Worm (Caenorhabditis elegans) whole organism, young adult: Measurements from ENCODE around the gene Y4C6B.2.
"Not testable (repeated sequence)": the region's sequence is repeated elsewhere in the genome, so short reads cannot be mapped to it uniquely, and the experiment has no call there.

ENCODE experiments used
- C06A6.2 ChIP-seq: fragments of 200-800 bp; sonication (Bioruptor generic); conservative IDR thresholded peaks from 2 replicates; pipeline ENCODE4 v1.3.6; 2022; ENCODE audit warnings: missing genetic modification characterization, missing compliant biosample characterization
- C17E4.6 ChIP-seq: fragments of 200-800 bp; sonication (Bioruptor generic); IDR thresholded peaks from 2 replicates; pipeline ENCODE4 v1.3.6; 2022; ENCODE audit warnings: missing genetic modification reagents, missing genetic modification characterization, missing compliant biosample characterization
- D2030.7 ChIP-seq: fragments of 200-800 bp; sonication (Bioruptor generic); IDR thresholded peaks from 2 replicates; pipeline ENCODE4 v1.3.6; 2022; ENCODE audit warnings: missing genetic modification reagents, missing genetic modification characterization, missing compliant biosample characterization
- F22D6.2 ChIP-seq: sonication (generic microtip); optimal IDR thresholded peaks from 2 replicates; lab custom pipeline; 2016; ENCODE audit warnings: mild to moderate bottlenecking, missing genetic modification characterization, missing compliant biosample characterization
- F33H1.4 ChIP-seq: fragments of 200-800 bp; sonication (Bioruptor generic); IDR thresholded peaks from 2 replicates; pipeline ENCODE4 v1.3.6; 2022; ENCODE audit warnings: missing genetic modification reagents, missing genetic modification characterization, missing compliant biosample characterization
- F52B5.7 ChIP-seq: sonication (generic microtip); optimal IDR thresholded peaks from 2 replicates; lab custom pipeline; 2016; ENCODE audit warnings: mild to moderate bottlenecking, missing genetic modification characterization, missing compliant biosample characterization
- F57C9.4 ChIP-seq: sonication (generic microtip); optimal IDR thresholded peaks from 2 replicates; lab custom pipeline; 2017; ENCODE audit warnings: mild to moderate bottlenecking, missing genetic modification characterization, missing compliant biosample characterization
- Y53F4B.3 ChIP-seq: fragments of 200-800 bp; sonication (Bioruptor generic); IDR thresholded peaks from 2 replicates; pipeline ENCODE4 v1.3.6; 2022; ENCODE audit warnings: missing genetic modification reagents, missing genetic modification characterization, missing compliant biosample characterization
- Y95B8A.8 ChIP-seq: fragments of 200-800 bp; sonication (Bioruptor generic); IDR thresholded peaks from 2 replicates; pipeline ENCODE4 v1.3.6; 2022; ENCODE audit warnings: missing genetic modification reagents, missing genetic modification characterization, missing compliant biosample characterization
- akir-1 ChIP-seq: fragments of 200-800 bp; sonication (Bioruptor generic); optimal IDR thresholded peaks from 2 replicates; lab custom pipeline; 2018; ENCODE audit warnings: mild to moderate bottlenecking, missing genetic modification characterization, moderate library complexity, missing compliant biosample characterization
- atf-7 ChIP-seq: sonication (generic microtip); optimal IDR thresholded peaks from 2 replicates; lab custom pipeline; 2017; ENCODE audit warnings: mild to moderate bottlenecking, missing genetic modification characterization, missing compliant biosample characterization
- attf-6 ChIP-seq: fragments of 200-800 bp; sonication (Bioruptor generic); IDR thresholded peaks from 2 replicates; pipeline ENCODE4 v1.3.6; 2022; ENCODE audit warnings: missing genetic modification reagents, missing genetic modification characterization, missing compliant biosample characterization
- bed-2 ChIP-seq: fragments of 200-800 bp; sonication (Bioruptor generic); IDR thresholded peaks from 2 replicates; pipeline ENCODE4 v1.3.6; 2022; ENCODE audit warnings: missing genetic modification reagents, missing genetic modification characterization, missing compliant biosample characterization
- ceh-58 ChIP-seq: fragments of 200-800 bp; sonication (Bioruptor generic); IDR thresholded peaks from 2 replicates; pipeline ENCODE4 v1.3.6; 2022; ENCODE audit warnings: missing genetic modification characterization, missing compliant biosample characterization
- ceh-79 ChIP-seq: sonication (generic microtip); optimal IDR thresholded peaks from 2 replicates; lab custom pipeline; 2017; ENCODE audit warnings: mild to moderate bottlenecking, missing genetic modification characterization, missing compliant biosample characterization
- chd-7 ChIP-seq: sonication (generic microtip); optimal IDR thresholded peaks from 2 replicates; lab custom pipeline; 2016; ENCODE audit warnings: mild to moderate bottlenecking, missing genetic modification characterization, moderate library complexity, missing compliant biosample characterization
- die-1 ChIP-seq: sonication (generic microtip); optimal IDR thresholded peaks from 2 replicates; lab custom pipeline; 2016; ENCODE audit warnings: missing genotype, mild to moderate bottlenecking, missing genetic modification characterization, missing compliant biosample characterization
- dpff-1 ChIP-seq: sonication (generic microtip); optimal IDR thresholded peaks from 2 replicates; lab custom pipeline; 2017; ENCODE audit warnings: mild to moderate bottlenecking, missing genetic modification characterization, missing compliant biosample characterization
- dpl-1 ChIP-seq: fragments of 150-350 bp; optimal IDR thresholded peaks from 2 replicates; lab custom pipeline; 2014; ENCODE audit warnings: missing biosample characterization, missing genetic modification reagents, missing genetic modification characterization
- egrh-3 ChIP-seq: fragments of 200-800 bp; sonication (Bioruptor generic); IDR thresholded peaks from 2 replicates; pipeline ENCODE4 v1.3.6; 2022; ENCODE audit warnings: missing genetic modification reagents, missing genetic modification characterization, missing compliant biosample characterization
- ets-4 ChIP-seq: fragments of 200-800 bp; sonication (Bioruptor generic); optimal IDR thresholded peaks from 2 replicates; lab custom pipeline; 2018; ENCODE audit warnings: mild to moderate bottlenecking, missing genetic modification characterization, missing compliant biosample characterization
- hlh-12 ChIP-seq: sonication (generic microtip); optimal IDR thresholded peaks from 2 replicates; lab custom pipeline; 2016; ENCODE audit warnings: missing genetic modification characterization, missing compliant biosample characterization
- madf-8 ChIP-seq: fragments of 200-800 bp; sonication (Bioruptor generic); conservative IDR thresholded peaks from 2 replicates; pipeline ENCODE4 v1.3.6; 2022; ENCODE audit warnings: missing genetic modification reagents, missing genetic modification characterization, missing compliant biosample characterization
- nfya-1 ChIP-seq: sonication (generic microtip); optimal IDR thresholded peaks from 2 replicates; lab custom pipeline; 2017; ENCODE audit warnings: antibody characterized with exemption, missing compliant biosample characterization, missing genetic modification characterization, borderline replicate concordance; ENCODE audit not compliant: insufficient read depth
- nfyb-1 ChIP-seq: fragments of 200-800 bp; sonication (Bioruptor generic); IDR thresholded peaks from 2 replicates; pipeline ENCODE4 v1.3.6; 2022; ENCODE audit warnings: missing genetic modification reagents, missing genetic modification characterization, missing compliant biosample characterization
- nhr-120 ChIP-seq: fragments of 200-800 bp; sonication (Bioruptor generic); IDR thresholded peaks from 2 replicates; pipeline ENCODE4 v1.3.6; 2022; ENCODE audit warnings: missing genetic modification characterization, missing compliant biosample characterization
- pha-4 ChIP-seq: fragments of 150-350 bp; sonication (generic microtip); optimal IDR thresholded peaks from 2 replicates; lab custom pipeline; 2014; ENCODE audit warnings: missing biosample characterization, missing genetic modification reagents, missing genetic modification characterization
- sea-2 ChIP-seq: fragments of 200-800 bp; sonication (Bioruptor generic); IDR thresholded peaks from 2 replicates; pipeline ENCODE4 v1.3.6; 2022; ENCODE audit warnings: missing genetic modification characterization, missing compliant biosample characterization
- somi-1 ChIP-seq: fragments of 200-800 bp; sonication (Bioruptor generic); optimal IDR thresholded peaks from 2 replicates; lab custom pipeline; 2018; ENCODE audit warnings: mild to moderate bottlenecking, missing genetic modification characterization, missing compliant biosample characterization
- tbp1 ChIP-seq: fragments of 200-800 bp; sonication (Bioruptor generic); optimal IDR thresholded peaks from 2 replicates; lab custom pipeline; 2018; ENCODE audit warnings: mild to moderate bottlenecking, missing genetic modification characterization, missing compliant biosample characterization
- xnd-1 ChIP-seq: sonication (generic microtip); optimal IDR thresholded peaks from 2 replicates; lab custom pipeline; 2016; ENCODE audit warnings: missing genotype, missing genetic modification reagents, missing genetic modification characterization, missing compliant biosample characterization
- zim-3 ChIP-seq: sonication (generic microtip); optimal IDR thresholded peaks from 2 replicates; lab custom pipeline; 2017; ENCODE audit warnings: mild to moderate bottlenecking, missing genetic modification characterization, moderate library complexity, missing compliant biosample characterization
- ztf-18 ChIP-seq: sonication (generic microtip); optimal IDR thresholded peaks from 2 replicates; lab custom pipeline; 2016; ENCODE audit warnings: missing genotype, mild to moderate bottlenecking, missing genetic modification characterization, missing compliant biosample characterization

The Y4C6B.2 gene

ce11 chrIV:5294467-5294866 is 44.9 kb upstream of the Y4C6B.2 start:
- TF ChIP-seq hlh-12 (tag; lab: Kevin White, UChicago) (no peak), nfya-1 (tag; lab: Kevin White, UChicago) (no peak), pha-4 (tag; lab: Kevin White, UChicago) (no peak), ceh-58 (GFP tag; lab: Robert Waterston, UW) (no peak), attf-6 (GFP tag; lab: Robert Waterston, UW) (no peak), akir-1 (no peak), atf-7 (tag; lab: Kevin White, UChicago) (no peak), dpl-1 (GFP tag; lab: Kevin White, UChicago) (no peak), somi-1 (no peak), sea-2 (GFP tag; lab: Robert Waterston, UW) (no peak), F52B5.7 (tag; lab: Kevin White, UChicago) (no peak), bed-2 (GFP tag; lab: Robert Waterston, UW) (no peak), ceh-79 (tag; lab: Kevin White, UChicago) (no peak), D2030.7 (GFP tag; lab: Robert Waterston, UW) (no peak), nhr-120 (GFP tag; lab: Robert Waterston, UW) (no peak)

- not testable (repeated sequence) for TF ChIP-seq ztf-18 (tag; lab: Kevin White, UChicago); chd-7; Y95B8A.8 (GFP tag; lab: Robert Waterston, UW)
Measured at ce11 chrIV:5295240-5295639, 44.1 kb upstream of the Y4C6B.2 start, which contains the start of gene msp-51. TSS of gene msp-51 (minus strand) at chrIV:5295340.

- TF ChIP-seq tbp1 (GFP tag; lab: Kevin White, UChicago) (no peak), zim-3 (tag; lab: Kevin White, UChicago) (no peak), F52B5.7 (tag; lab: Kevin White, UChicago) (no peak), F57C9.4 (tag; lab: Kevin White, UChicago) (no peak), nfyb-1 (GFP tag; lab: Robert Waterston, UW) (no peak), F22D6.2 (no peak), C17E4.6 (GFP tag; lab: Robert Waterston, UW) (no peak), madf-8 (GFP tag; lab: Robert Waterston, UW) (no peak), ets-4 (GFP tag; lab: Kevin White, UChicago) (no peak), dpff-1 (no peak), F33H1.4 (GFP tag; lab: Robert Waterston, UW) (no peak), C06A6.2 (no peak), die-1 (tag; lab: Kevin White, UChicago) (no peak), xnd-1 (tag; lab: Kevin White, UChicago) (no peak), nfya-1 (tag; lab: Kevin White, UChicago) (no peak)
Measured at ce11 chrIV:5297436-5298012, 41.9 kb upstream of the Y4C6B.2 start, which contains the start of the genes ZK354.6 and msp-113. TSS of gene ZK354.6 (minus strand) at chrIV:5297536. TSS of gene msp-113 (plus strand) at chrIV:5297962.

ce11 chrIV:5299138-5299537 is 40.2 kb upstream of the Y4C6B.2 start:
- TF ChIP-seq egrh-3 (GFP tag; lab: Robert Waterston, UW): peak; percentile 70
- peak; percentile 58; the same call in 1 of the 2 replicates for TF ChIP-seq Y53F4B.3 (GFP tag; lab: Robert Waterston, UW)
- TF ChIP-seq, all 124 proteins: peak for 2; not testable (repeated sequence) for 122
